Fruit fly (Drosophila melanogaster) whole organism, wandering third instar larva: Measurements from ENCODE around the gene CG42588.
A peak's percentile ranks its signal among the peaks of the same experiment; 100 is the strongest.

Source experiments
- Abd-B ChIP-seq: fragments of >200 bp; optimal IDR thresholded peaks from 2 replicates; lab custom pipeline; 2017; ENCODE audit warnings: missing biosample characterization, missing genetic modification characterization
- CG32264 ChIP-seq: fragments of 200-800 bp; sonication (Bioruptor generic); optimal IDR thresholded peaks from 2 replicates; lab custom pipeline; 2016; ENCODE audit warnings: missing biosample characterization, missing genetic modification characterization
- CG9705 ChIP-seq: fragments of 200-800 bp; sonication (Bioruptor generic); optimal IDR thresholded peaks from 2 replicates; lab custom pipeline; 2018; ENCODE audit warnings: missing biosample characterization, mild to moderate bottlenecking, missing genetic modification characterization
- CrebA ChIP-seq: fragments of 200-800 bp; sonication (Bioruptor generic); optimal IDR thresholded peaks from 2 replicates; lab custom pipeline; 2016; ENCODE audit warnings: missing biosample characterization, mild to moderate bottlenecking, missing genetic modification characterization, borderline replicate concordance
- Dfd ChIP-seq: fragments of >200 bp; optimal IDR thresholded peaks from 2 replicates; lab custom pipeline; 2017; ENCODE audit warnings: missing biosample characterization, missing genetic modification characterization
- Dif ChIP-seq: fragments of 200-275, 200-300 bp; sonication (Bioruptor generic); optimal IDR thresholded peaks from 2 replicates; lab custom pipeline; 2018; ENCODE audit warnings: missing biosample characterization, missing genetic modification characterization; ENCODE audit not compliant: partially characterized antibody
- GATAd ChIP-seq: sonication (Bioruptor generic); optimal IDR thresholded peaks from 2 replicates; lab custom pipeline; 2016; ENCODE audit warnings: missing biosample characterization, missing genetic modification characterization
- HLH106 ChIP-seq: fragments of 200-800 bp; optimal IDR thresholded peaks from 3 replicates; lab custom pipeline; 2019; ENCODE audit warnings: missing biosample characterization, mild to moderate bottlenecking, missing genetic modification characterization, moderate library complexity
- Hnf4 ChIP-seq: fragments of 200-800 bp; sonication (Bioruptor generic); optimal IDR thresholded peaks from 2 replicates; lab custom pipeline; 2016; ENCODE audit warnings: missing biosample characterization, mild to moderate bottlenecking, missing genetic modification characterization
- Hr78 ChIP-seq: fragments of >200 bp; optimal IDR thresholded peaks from 2 replicates; lab custom pipeline; 2017; ENCODE audit warnings: missing biosample characterization, missing genetic modification characterization
- Hr83 ChIP-seq: fragments of 200-300 bp; sonication (Bioruptor generic); optimal IDR thresholded peaks from 2 replicates; lab custom pipeline; 2016; ENCODE audit warnings: missing biosample characterization, mild to moderate bottlenecking, missing genetic modification characterization, moderate library complexity; ENCODE audit not compliant: poor library complexity, severe bottlenecking
- Jra ChIP-seq: sonication (Bioruptor generic); optimal IDR thresholded peaks from 2 replicates; lab custom pipeline; 2016; ENCODE audit warnings: missing biosample characterization, missing genetic modification characterization
- Mio ChIP-seq: sonication (Bioruptor generic); optimal IDR thresholded peaks from 2 replicates; lab custom pipeline; 2016; ENCODE audit warnings: missing biosample characterization, missing genetic modification characterization
- Myc ChIP-seq: fragments of >200 bp; optimal IDR thresholded peaks from 2 replicates; lab custom pipeline; 2017
- N ChIP-seq: fragments of >200 bp; optimal IDR thresholded peaks from 2 replicates; lab custom pipeline; 2018; ENCODE audit warnings: missing biosample characterization, missing external identifiers, missing genetic modification characterization
- OdsH ChIP-seq: fragments of 200-800 bp; sonication (Bioruptor generic); optimal IDR thresholded peaks from 2 replicates; lab custom pipeline; 2016; ENCODE audit warnings: missing biosample characterization, mild to moderate bottlenecking, missing genetic modification characterization
- Rel ChIP-seq, 2 experiments: fragments of 200-800 bp; sonication (Bioruptor generic) in 1 of 2; optimal IDR thresholded peaks; 2 replicates in 1 of 2; 3 replicates in 1 of 2; lab custom pipeline; 2016 to 2019; ENCODE audit warnings: mild to moderate bottlenecking in 2 of 2, missing biosample characterization in 2 of 2, missing genetic modification characterization in 2 of 2, moderate library complexity in 1 of 2
- Sp1 ChIP-seq: fragments of 200-800 bp; sonication (Bioruptor generic); optimal IDR thresholded peaks from 3 replicates; lab custom pipeline; 2019; ENCODE audit warnings: missing biosample characterization, mild to moderate bottlenecking, missing genetic modification characterization, moderate library complexity
- Vsx2 ChIP-seq: fragments of 200-300, 225-300 bp; sonication (Bioruptor generic); optimal IDR thresholded peaks from 2 replicates; lab custom pipeline; 2018; ENCODE audit warnings: missing biosample characterization, missing genetic modification characterization; ENCODE audit not compliant: partially characterized antibody
- br ChIP-seq: fragments of 200-800 bp; sonication (Bioruptor generic); optimal IDR thresholded peaks from 2 replicates; lab custom pipeline; 2016; ENCODE audit warnings: missing biosample characterization, missing genetic modification characterization
- brk ChIP-seq: fragments of 200-800 bp; sonication (Bioruptor generic); optimal IDR thresholded peaks from 2 replicates; lab custom pipeline; 2016; ENCODE audit warnings: missing biosample characterization, mild to moderate bottlenecking, missing genetic modification characterization
- dl ChIP-seq, 2 experiments: fragments of 175-275, 200-275 bp in 1 of 2; fragments of 200-275 bp in 1 of 2; sonication (Bioruptor generic); optimal IDR thresholded peaks; lab custom pipeline; 2018; ENCODE audit warnings: mild to moderate bottlenecking in 2 of 2, missing biosample characterization in 2 of 2, missing genetic modification characterization in 2 of 2, moderate library complexity in 2 of 2; ENCODE audit not compliant: partially characterized antibody in 2 of 2, insufficient read depth in 1 of 2
- dmrt93B ChIP-seq: fragments of 200-800 bp; sonication (Bioruptor generic); optimal IDR thresholded peaks from 2 replicates; lab custom pipeline; 2018; ENCODE audit warnings: missing biosample characterization, mild to moderate bottlenecking, missing genetic modification characterization
- dsf ChIP-seq: sonication (Bioruptor generic); optimal IDR thresholded peaks from 2 replicates; lab custom pipeline; 2016; ENCODE audit warnings: missing biosample characterization, missing genetic modification characterization, borderline replicate concordance
- ey ChIP-seq: fragments of 200-800 bp; sonication (Bioruptor generic); optimal IDR thresholded peaks from 2 replicates; lab custom pipeline; 2016; ENCODE audit warnings: missing biosample characterization, missing genetic modification characterization
- foxo ChIP-seq, 2 experiments: fragments of 200-800 bp; sonication (Bioruptor generic); optimal IDR thresholded peaks; 2 replicates in 1 of 2; 3 replicates in 1 of 2; lab custom pipeline; 2016 to 2017; ENCODE audit warnings: missing biosample characterization in 2 of 2, missing genetic modification characterization in 2 of 2
- fru ChIP-seq: fragments of 200-800 bp; sonication (Bioruptor generic); optimal IDR thresholded peaks from 3 replicates; lab custom pipeline; 2016; ENCODE audit warnings: missing biosample characterization, mild to moderate bottlenecking, missing genetic modification characterization
- h ChIP-seq: fragments of 200-800 bp; sonication (Bioruptor generic); optimal IDR thresholded peaks from 3 replicates; lab custom pipeline; 2016; ENCODE audit warnings: missing biosample characterization, mild to moderate bottlenecking, missing genetic modification characterization
- jim ChIP-seq: fragments of 175-275, 200-325 bp; sonication (Bioruptor generic); optimal IDR thresholded peaks from 2 replicates; lab custom pipeline; 2016; ENCODE audit warnings: missing biosample characterization, mild to moderate bottlenecking, missing genetic modification characterization
- lola ChIP-seq: fragments of >200 bp; optimal IDR thresholded peaks from 2 replicates; lab custom pipeline; 2017; ENCODE audit warnings: missing biosample characterization, missing genetic modification characterization
- pan ChIP-seq: fragments of >200 bp; optimal IDR thresholded peaks from 2 replicates; lab custom pipeline; 2017
- psq ChIP-seq: fragments of 200-800 bp; sonication (Bioruptor generic); optimal IDR thresholded peaks from 3 replicates; lab custom pipeline; 2017; ENCODE audit warnings: missing biosample characterization, mild to moderate bottlenecking, missing genetic modification characterization, moderate library complexity
- rgr ChIP-seq: fragments of 200-800 bp; sonication (Bioruptor generic); optimal IDR thresholded peaks from 3 replicates; lab custom pipeline; 2016; ENCODE audit warnings: missing biosample characterization, mild to moderate bottlenecking, missing genetic modification characterization
- sv ChIP-seq: fragments of 200-800 bp; sonication (Bioruptor generic); optimal IDR thresholded peaks from 3 replicates; lab custom pipeline; 2016; ENCODE audit warnings: missing biosample characterization, missing genetic modification characterization
- tai ChIP-seq: sonication (Bioruptor generic); optimal IDR thresholded peaks from 2 replicates; lab custom pipeline; 2016; ENCODE audit warnings: missing biosample characterization, missing genetic modification characterization
- usp ChIP-seq: fragments of >200 bp; optimal IDR thresholded peaks from 2 replicates; lab custom pipeline; 2017; ENCODE audit warnings: missing biosample characterization, missing genetic modification characterization
- woc ChIP-seq: sonication (Bioruptor generic); optimal IDR thresholded peaks from 2 replicates; lab custom pipeline; 2016; ENCODE audit warnings: missing biosample characterization, mild to moderate bottlenecking, missing genetic modification characterization

CG42588 gene

dm6 chr3L:12827705-12828104, 13.7 kb downstream of the CG42588 start:
- no peak for TF ChIP-seq Jra (GFP tag; lab: Kevin White, UChicago)
- TF ChIP-seq Hnf4 (GFP tag; lab: Kevin White, UChicago), result no peak
- no peak for TF ChIP-seq br
- no peak for TF ChIP-seq GATAd (GFP tag; lab: Kevin White, UChicago)
- no peak for TF ChIP-seq Abd-B (GFP tag; lab: Kevin White, UChicago)
- TF ChIP-seq Mio (GFP tag; lab: Kevin White, UChicago), result no peak
- TF ChIP-seq CG32264 (GFP tag; lab: Kevin White, UChicago), result no peak
- no peak for TF ChIP-seq rgr
- no peak for TF ChIP-seq sv (GFP tag; lab: Kevin White, UChicago)
- TF ChIP-seq dmrt93B (GFP tag; lab: Kevin White, UChicago), result no peak
- no peak for TF ChIP-seq tai
- no peak for TF ChIP-seq foxo (GFP tag; optimal IDR thresholded peaks at IDR 0.05; lab: Kevin White, UChicago)
- TF ChIP-seq dl (GFP tag; optimal IDR thresholded peaks at IDR 0.05; lab: Kevin White, UChicago; ENCODE audit: insufficient read depth in 1 of 2, partially characterized antibody in 2 of 2), result no peak
- TF ChIP-seq Sp1 (GFP tag; lab: Kevin White, UChicago), result no peak
- TF ChIP-seq usp (GFP tag; lab: Kevin White, UChicago), result no peak
- TF ChIP-seq dsf (GFP tag; lab: Kevin White, UChicago), result no peak
- TF ChIP-seq jim, result no peak
- TF ChIP-seq Vsx2 (GFP tag; lab: Kevin White, UChicago), result no peak
- no peak for TF ChIP-seq brk
- no peak for TF ChIP-seq Dif (GFP tag; lab: Kevin White, UChicago)
- TF ChIP-seq, all 38 proteins: peak for 0

DNA sequence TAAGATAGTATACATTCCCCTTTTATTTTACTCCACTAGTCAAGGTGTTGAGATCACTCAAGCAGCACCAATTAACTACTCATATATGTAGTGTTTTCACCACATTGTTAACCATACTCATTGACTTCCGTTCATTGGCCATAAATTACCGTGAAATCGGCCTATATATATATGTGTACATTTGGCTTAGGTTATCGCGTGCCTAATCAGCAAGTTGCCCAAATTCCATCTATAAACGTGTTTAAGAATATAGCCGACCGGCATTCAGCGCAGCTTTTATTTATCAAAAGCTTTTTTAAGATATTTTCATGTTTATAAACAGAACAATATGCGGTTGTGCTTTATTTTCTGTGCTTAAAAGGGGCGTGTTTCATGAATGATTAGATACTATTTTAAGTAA, 14.5 kb downstream of the CG42588 start:
- no peak for TF ChIP-seq woc
- TF ChIP-seq dmrt93B (GFP tag; lab: Kevin White, UChicago), result no peak
- no peak for TF ChIP-seq Sp1 (GFP tag; lab: Kevin White, UChicago)
- TF ChIP-seq HLH106 (tag; lab: Kevin White, UChicago), result no peak
- no peak for TF ChIP-seq fru (GFP tag; lab: Kevin White, UChicago)
- no peak for TF ChIP-seq br
- no peak for TF ChIP-seq lola (GFP tag; lab: Kevin White, UChicago)
- no peak for TF ChIP-seq N (GFP tag; lab: Kevin White, UChicago)
- TF ChIP-seq pan (lab: Kevin White, UChicago), result no peak
- no peak for TF ChIP-seq foxo (GFP tag; optimal IDR thresholded peaks at IDR 0.05; lab: Kevin White, UChicago)
- TF ChIP-seq ey (GFP tag; lab: Kevin White, UChicago), result no peak
- TF ChIP-seq dl (GFP tag; optimal IDR thresholded peaks at IDR 0.05; lab: Kevin White, UChicago; ENCODE audit: insufficient read depth in 1 of 2, partially characterized antibody in 2 of 2), result no peak
- TF ChIP-seq OdsH (GFP tag; lab: Kevin White, UChicago), result no peak
- TF ChIP-seq Myc (lab: Kevin White, UChicago), result no peak
- no peak for TF ChIP-seq Hr78 (GFP tag; lab: Kevin White, UChicago)
- TF ChIP-seq Mio (GFP tag; lab: Kevin White, UChicago), result no peak
- TF ChIP-seq, all 38 proteins: peak for 0

DNA sequence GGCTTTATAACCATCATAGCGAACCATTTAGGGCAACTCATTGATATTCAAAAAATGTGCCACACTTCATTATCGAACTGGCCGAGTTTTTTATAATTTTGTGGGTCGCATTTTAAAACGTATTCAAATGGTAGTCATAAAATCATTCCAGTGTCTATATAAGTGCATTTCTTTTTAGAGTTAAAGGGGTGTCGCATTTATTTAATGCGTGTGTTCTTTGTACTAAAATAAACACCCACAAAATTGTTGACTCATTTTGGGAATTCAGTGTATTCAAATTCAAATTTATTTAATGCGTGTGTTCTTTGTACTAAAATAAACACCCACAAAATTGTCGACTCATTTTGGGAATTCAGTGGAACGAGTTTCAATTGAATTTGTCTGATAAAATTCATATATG, 16.4 kb downstream of the CG42588 start:
- no peak for TF ChIP-seq Mio (GFP tag; lab: Kevin White, UChicago)
- TF ChIP-seq, all 38 proteins: peak for 0

DNA sequence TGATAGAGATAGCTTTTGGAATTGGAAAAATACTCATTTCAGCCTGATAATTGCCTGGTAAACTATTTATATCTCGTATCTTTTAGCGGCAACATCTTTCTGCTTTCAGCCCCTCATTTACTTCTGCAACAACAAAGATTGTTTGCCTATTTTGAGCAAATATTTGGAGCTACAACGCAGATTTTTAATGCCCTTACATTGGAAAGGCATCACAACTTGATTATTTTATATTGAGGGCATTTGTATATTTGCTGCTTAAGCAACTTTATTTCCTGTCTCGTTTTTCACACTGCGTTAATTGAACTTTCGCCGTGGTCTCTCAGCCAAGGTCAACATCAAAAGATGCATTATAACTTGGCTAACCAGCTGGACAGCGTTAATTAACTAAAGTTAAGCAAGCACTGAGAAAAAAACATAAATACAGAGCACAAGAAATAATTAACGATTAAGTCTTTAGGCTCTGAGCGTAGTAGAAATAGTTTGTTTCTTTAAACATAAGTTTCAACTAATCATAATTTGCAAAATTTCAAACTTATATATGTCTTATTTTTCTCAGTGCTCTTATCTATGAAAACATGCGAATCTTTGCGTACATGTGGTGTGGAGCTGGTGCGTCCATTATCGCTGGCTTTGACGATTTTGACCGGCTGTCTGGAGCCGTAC, 17.4 kb downstream of the CG42588 start:
- TF ChIP-seq OdsH (GFP tag; lab: Kevin White, UChicago) (peak; percentile 71), foxo (GFP tag; optimal IDR thresholded peaks at IDR 0.05; lab: Kevin White, UChicago) (peak in 1 of 2 experiments; percentile 69), lola (GFP tag; lab: Kevin White, UChicago) (no peak), usp (GFP tag; lab: Kevin White, UChicago) (no peak), Hr83 (GFP tag; lab: Kevin White, UChicago) (no peak), jim (no peak), Vsx2 (GFP tag; lab: Kevin White, UChicago) (no peak), fru (GFP tag; lab: Kevin White, UChicago) (peak; percentile 74), brk (peak; percentile 53), Rel (GFP tag; optimal IDR thresholded peaks at IDR 0.05; lab: Kevin White, UChicago) (no peak), Rel (tag; optimal IDR thresholded peaks at IDR 0.05; lab: Kevin White, UChicago) (no peak), Dif (GFP tag; lab: Kevin White, UChicago) (no peak), rgr (peak; percentile 76), br (peak; percentile 70), dsf (GFP tag; lab: Kevin White, UChicago) (no peak), Hnf4 (GFP tag; lab: Kevin White, UChicago) (peak; percentile 50), Abd-B (GFP tag; lab: Kevin White, UChicago) (no peak), dl (GFP tag; optimal IDR thresholded peaks at IDR 0.05; lab: Kevin White, UChicago; ENCODE audit: insufficient read depth in 1 of 2, partially characterized antibody in 2 of 2) (no peak), dmrt93B (GFP tag; lab: Kevin White, UChicago) (no peak), Dfd (no peak), psq (GFP tag; lab: Kevin White, UChicago) (peak; percentile 41), CrebA (GFP tag; lab: Kevin White, UChicago) (no peak), Myc (lab: Kevin White, UChicago) (no peak), ey (GFP tag; lab: Kevin White, UChicago) (peak; percentile 70), HLH106 (tag; lab: Kevin White, UChicago) (peak; percentile 33), CG9705 (GFP tag; lab: Kevin White, UChicago) (no peak), h (GFP tag; lab: Kevin White, UChicago) (peak; percentile 81), Jra (GFP tag; lab: Kevin White, UChicago) (no peak), sv (GFP tag; lab: Kevin White, UChicago) (peak; percentile 28), GATAd (GFP tag; lab: Kevin White, UChicago) (no peak), Sp1 (GFP tag; lab: Kevin White, UChicago) (peak; percentile 47), Mio (GFP tag; lab: Kevin White, UChicago) (no peak), Hr78 (GFP tag; lab: Kevin White, UChicago) (no peak), tai (peak; percentile 62)
